Worm (Caenorhabditis elegans) whole organism, late embryonic: ENCODE measurements around the gene ceh-21.

Source experiments
- F13H6.1 ChIP-seq: sonication (generic microtip); optimal IDR thresholded peaks from 2 replicates; lab custom pipeline; 2016; ENCODE audit warnings: missing genetic modification characterization, missing compliant biosample characterization
- K09A11.1 ChIP-seq: sonication (generic microtip); optimal IDR thresholded peaks from 2 replicates; lab custom pipeline; 2017; ENCODE audit warnings: antibody characterized with exemption, mild to moderate bottlenecking, missing genetic modification characterization, missing compliant biosample characterization; ENCODE audit not compliant: insufficient read depth
- fkh-10 ChIP-seq: fragments of 150-350 bp; optimal IDR thresholded peaks from 2 replicates; lab custom pipeline; 2014; ENCODE audit warnings: missing biosample characterization, missing genetic modification reagents, missing genetic modification characterization
- nhr-232 ChIP-seq: sonication (generic microtip); optimal IDR thresholded peaks from 2 replicates; lab custom pipeline; 2016; ENCODE audit warnings: missing genetic modification characterization, missing compliant biosample characterization
- odd-2 ChIP-seq: sonication (generic microtip); optimal IDR thresholded peaks from 2 replicates; lab custom pipeline; 2017; ENCODE audit warnings: antibody characterized with exemption, mild to moderate bottlenecking, missing genetic modification characterization, missing compliant biosample characterization
- pha-2 ChIP-seq: sonication (generic microtip); optimal IDR thresholded peaks from 2 replicates; lab custom pipeline; 2017; ENCODE audit warnings: mild to moderate bottlenecking, missing genetic modification characterization, missing compliant biosample characterization
- ref-2 ChIP-seq: sonication (generic microtip); optimal IDR thresholded peaks from 2 replicates; lab custom pipeline; 2016; ENCODE audit warnings: missing genetic modification characterization, missing compliant biosample characterization
- unc-55 ChIP-seq: sonication (generic microtip); optimal IDR thresholded peaks from 2 replicates; lab custom pipeline; 2017; ENCODE audit warnings: missing biosample characterization, missing genetic modification reagents, missing genetic modification characterization
- unc-86 ChIP-seq: sonication (generic microtip); optimal IDR thresholded peaks from 2 replicates; lab custom pipeline; 2016; ENCODE audit warnings: missing genetic modification characterization, missing compliant biosample characterization
- zip-5 ChIP-seq: sonication (generic microtip); optimal IDR thresholded peaks from 2 replicates; lab custom pipeline; 2016; ENCODE audit warnings: missing genetic modification characterization, missing compliant biosample characterization

DNA sequence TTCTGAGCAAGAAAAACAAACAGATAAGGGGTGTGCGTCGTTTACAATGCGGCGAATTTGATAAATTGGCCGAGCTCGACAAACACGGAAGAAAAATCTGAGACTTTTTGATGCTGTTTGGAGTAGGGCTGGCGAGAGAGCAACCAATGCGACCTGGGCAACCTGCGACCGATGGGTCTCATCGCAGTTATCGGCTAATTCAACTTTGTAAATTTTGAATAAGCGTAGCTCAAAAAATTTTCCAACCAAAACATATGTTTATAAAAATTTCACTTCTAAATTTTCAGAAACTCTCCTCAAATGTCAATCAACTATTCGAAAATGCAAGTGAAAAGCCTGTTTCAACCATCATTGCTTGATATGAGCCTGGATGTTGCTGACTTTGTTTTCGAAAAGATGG, 39.4 kb upstream of the ceh-21 start, which contains the start of gene B0294.3:
- TF ChIP-seq odd-2 (tag; lab: Kevin White, UChicago), result no peak
- no peak for TF ChIP-seq fkh-10
- no peak for TF ChIP-seq unc-86 (tag; lab: Kevin White, UChicago)
- TF ChIP-seq nhr-232 (tag; lab: Kevin White, UChicago), result no peak
- TF ChIP-seq ref-2 (tag; lab: Kevin White, UChicago), result no peak
- TF ChIP-seq F13H6.1, result no peak
- no peak for TF ChIP-seq K09A11.1 (tag; lab: Kevin White, UChicago)
- no peak for TF ChIP-seq pha-2
- TF ChIP-seq zip-5 (tag; lab: Kevin White, UChicago), result no peak
- TF ChIP-seq unc-55 (GFP tag; lab: Kevin White, UChicago), result no peak
